Fruit fly (Drosophila melanogaster) whole organism, embryonic: Measurements from ENCODE around the gene CG1628.

ENCODE experiments used
- B-H1 ChIP-seq: fragments of 200-800 bp; sonication (Bioruptor generic); IDR thresholded peaks from 3 replicates; pipeline ENCODE4 v1.3.6; 2022; ENCODE audit warnings: missing biosample characterization, missing genetic modification characterization
- CG13775 ChIP-seq: fragments of 200-800 bp; sonication (Bioruptor generic); optimal IDR thresholded peaks from 3 replicates; lab custom pipeline; 2017; ENCODE audit warnings: missing biosample characterization, mild to moderate bottlenecking, missing genetic modification characterization
- CG16779 ChIP-seq: fragments of 200-800 bp; sonication (Bioruptor generic); IDR thresholded peaks from 2 replicates; pipeline ENCODE4 v1.3.6; 2022; ENCODE audit warnings: missing biosample characterization, missing genetic modification characterization
- CG34224 ChIP-seq: fragments of 200-800 bp; sonication (Bioruptor generic); IDR thresholded peaks from 3 replicates; pipeline ENCODE4 v1.3.6; 2022; ENCODE audit warnings: missing biosample characterization, missing genetic modification characterization; ENCODE audit not compliant: partially characterized antibody
- CG7556 ChIP-seq: fragments of 200-800 bp; sonication (Bioruptor generic); optimal IDR thresholded peaks from 2 replicates; lab custom pipeline; 2017; ENCODE audit warnings: missing biosample characterization, mild to moderate bottlenecking, missing genetic modification characterization
- Oaz ChIP-seq: fragments of 200-800 bp; sonication (Bioruptor generic); IDR thresholded peaks from 2 replicates; pipeline ENCODE4 v1.3.6; 2022; ENCODE audit warnings: missing biosample characterization, missing genetic modification characterization
- cas ChIP-seq: fragments of 200-800 bp; sonication (Bioruptor generic); IDR thresholded peaks from 2 replicates; pipeline ENCODE4 v1.3.6; 2022; ENCODE audit warnings: missing biosample characterization, missing genetic modification characterization
- kay ChIP-seq: fragments of 200-800 bp; sonication (Bioruptor generic); optimal IDR thresholded peaks from 2 replicates; lab custom pipeline; 2016; ENCODE audit warnings: missing biosample characterization, missing genetic modification characterization
- slou ChIP-seq: fragments of 200-800 bp; sonication (Bioruptor generic); optimal IDR thresholded peaks from 3 replicates; lab custom pipeline; 2016; ENCODE audit warnings: missing biosample characterization, missing genetic modification characterization

dm6 chrX:10577773-10578172 lies 24.7 kb downstream of the CG1628 start:
- no peak for TF ChIP-seq kay (GFP tag; lab: Kevin White, UChicago)
- no peak for TF ChIP-seq CG13775 (GFP tag; lab: Kevin White, UChicago)
- no peak for TF ChIP-seq Oaz (GFP tag; lab: Robert Waterston, UW)
- TF ChIP-seq CG16779 (GFP tag; lab: Robert Waterston, UW) = no peak
- TF ChIP-seq slou (GFP tag; lab: Kevin White, UChicago) = no peak
- no peak for TF ChIP-seq cas (GFP tag; lab: Robert Waterston, UW)
- TF ChIP-seq CG34224 (GFP tag; lab: Robert Waterston, UW) = no peak
- TF ChIP-seq B-H1 (GFP tag; lab: Robert Waterston, UW) = no peak
- no peak for TF ChIP-seq CG7556
